Worm (Caenorhabditis elegans): ENCODE measurements around the gene gpa-18.

The gpa-18 gene

DNA sequence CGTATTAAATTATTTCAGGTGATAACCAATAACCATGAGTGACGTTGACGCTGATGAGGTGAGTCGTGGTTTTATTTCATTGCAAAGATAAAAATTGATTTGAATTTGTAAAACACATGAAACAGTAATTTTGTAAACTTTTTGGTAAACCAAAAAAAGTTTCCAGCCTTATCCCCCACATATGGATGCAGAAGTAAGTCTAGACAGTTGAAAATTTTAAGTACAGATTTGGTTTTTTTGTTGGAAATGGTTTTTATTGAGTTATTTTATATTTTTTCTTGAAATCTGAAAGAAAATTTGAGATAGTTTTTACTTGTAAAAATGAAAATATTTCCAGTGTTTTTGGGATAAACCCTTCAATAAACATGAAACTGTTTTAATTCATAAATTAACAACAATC, 9.1 kb upstream of the gpa-18 start, which contains the start of gene tni-4:
TSS of gene tni-4 (plus strand) at position 19 of the 400 bp plus-strand sequence.
- no peak for TF ChIP-seq somi-1 (GFP tag; optimal IDR thresholded peaks at IDR 0.05)
- no peak for TF ChIP-seq nhr-80 (tag; optimal IDR thresholded peaks at IDR 0.05)
- TF ChIP-seq mcd-1 (GFP tag; IDR thresholded peaks at IDR 0.05), result no peak
- no peak for TF ChIP-seq Y67H2A.10 (GFP tag; conservative IDR thresholded peaks at IDR 0.05)
- no peak for TF ChIP-seq nhr-120 (GFP tag; IDR thresholded peaks at IDR 0.05)
- TF ChIP-seq mel-28 (tag; optimal IDR thresholded peaks at IDR 0.05; ENCODE audit: borderline replicate concordance), result no peak
- no peak for TF ChIP-seq F33H1.4 (GFP tag; IDR thresholded peaks at IDR 0.05)
- TF ChIP-seq attf-5 (GFP tag; optimal IDR thresholded peaks at IDR 0.05), result no peak
- no peak for TF ChIP-seq Y53F4B.3 (GFP tag; IDR thresholded peaks at IDR 0.05)
- TF ChIP-seq xnd-1 (tag; optimal IDR thresholded peaks at IDR 0.05), result no peak
- TF ChIP-seq hlh-12 (tag; optimal IDR thresholded peaks at IDR 0.05), result no peak
- no peak for TF ChIP-seq efl-1 (GFP tag; optimal IDR thresholded peaks at IDR 0.05)
- TF ChIP-seq lag-1 (GFP tag; IDR thresholded peaks at IDR 0.05), result no peak
- no peak for TF ChIP-seq madf-8 (GFP tag; conservative IDR thresholded peaks at IDR 0.05)

DNA sequence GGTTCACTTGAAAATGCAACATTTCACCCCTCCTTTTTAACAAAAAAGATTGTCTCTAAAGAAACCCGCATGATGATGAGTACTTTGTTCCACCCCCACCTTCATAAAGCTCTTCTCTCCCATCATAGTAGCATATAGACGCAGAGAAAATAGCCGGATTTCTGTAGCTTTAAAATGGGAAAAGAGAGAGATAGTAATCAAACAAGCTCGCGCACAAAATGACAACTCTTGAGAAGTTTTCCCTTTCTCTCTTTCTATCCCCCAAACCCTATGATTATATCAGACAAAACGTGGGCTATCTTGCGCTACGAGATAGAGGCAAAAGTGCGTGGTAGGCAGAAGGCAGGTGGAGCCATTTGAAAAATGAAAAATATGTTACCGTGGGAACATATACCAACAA, 7.1 kb upstream of the gpa-18 start:
- TF ChIP-seq F49E8.2 (tag; optimal IDR thresholded peaks at IDR 0.05; ENCODE audit: insufficient read depth) (no peak), unc-62 (GFP tag; optimal IDR thresholded peaks at IDR 0.05) (no peak)

DNA sequence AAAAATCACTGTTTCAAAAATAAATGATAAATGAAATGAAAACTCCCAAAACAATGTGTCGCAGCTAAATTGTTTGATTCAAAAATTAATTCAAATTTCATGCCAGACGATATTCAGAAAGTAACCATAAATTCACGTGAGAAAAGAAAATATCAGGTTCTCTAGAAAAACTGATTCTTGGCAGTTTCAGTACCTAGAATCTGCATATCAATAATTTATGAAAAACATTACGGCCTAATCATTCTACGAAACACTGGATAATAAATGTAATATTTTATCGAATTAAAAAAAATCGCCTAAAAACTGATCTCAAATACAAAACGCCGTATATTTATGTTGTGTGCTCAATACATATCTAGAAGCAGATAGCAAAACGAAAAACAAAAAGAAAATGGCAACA, 5.4 kb upstream of the gpa-18 start:
- no peak for TF ChIP-seq F55B11.4 (tag; optimal IDR thresholded peaks at IDR 0.05; ENCODE audit: borderline replicate concordance, insufficient read depth)
- no peak for TF ChIP-seq hmg-20 (GFP tag; IDR thresholded peaks at IDR 0.05)
- no peak for TF ChIP-seq pha-4 (tag; optimal IDR thresholded peaks at IDR 0.05)
- TF ChIP-seq nhr-80 (tag; optimal IDR thresholded peaks at IDR 0.05), result no peak
- no peak for TF ChIP-seq F22D6.2 (tag; optimal IDR thresholded peaks at IDR 0.05)
- no peak for TF ChIP-seq gei-17 (GFP tag; optimal IDR thresholded peaks at IDR 0.05)
- no peak for TF ChIP-seq ztf-6 (GFP tag; IDR thresholded peaks at IDR 0.05)
- TF ChIP-seq sdz-38 (tag; optimal IDR thresholded peaks at IDR 0.05), result no peak
- no peak for TF ChIP-seq unc-62 (GFP tag; optimal IDR thresholded peaks at IDR 0.05)
- TF ChIP-seq aptf-3 (GFP tag; IDR thresholded peaks at IDR 0.05), result no peak
- no peak for TF ChIP-seq fkh-3 (tag; optimal IDR thresholded peaks at IDR 0.05)
- no peak for TF ChIP-seq Y53G8AR.9 (GFP tag; conservative IDR thresholded peaks at IDR 0.05)
- TF ChIP-seq let-526 (GFP tag; IDR thresholded peaks at IDR 0.05), result no peak
- no peak for TF ChIP-seq zim-3 (tag; optimal IDR thresholded peaks at IDR 0.05)
- TF ChIP-seq nfyb-1 (GFP tag; IDR thresholded peaks at IDR 0.05), result no peak
- TF ChIP-seq hmg-1.2 (GFP tag; IDR thresholded peaks at IDR 0.05), result no peak
- no peak for TF ChIP-seq hlh-26 (GFP tag; conservative IDR thresholded peaks at IDR 0.05)
- no peak for TF ChIP-seq unc-130 (GFP tag; optimal IDR thresholded peaks at IDR 0.05)
- no peak for TF ChIP-seq hsf-1 (GFP tag; IDR thresholded peaks at IDR 0.05)

DNA sequence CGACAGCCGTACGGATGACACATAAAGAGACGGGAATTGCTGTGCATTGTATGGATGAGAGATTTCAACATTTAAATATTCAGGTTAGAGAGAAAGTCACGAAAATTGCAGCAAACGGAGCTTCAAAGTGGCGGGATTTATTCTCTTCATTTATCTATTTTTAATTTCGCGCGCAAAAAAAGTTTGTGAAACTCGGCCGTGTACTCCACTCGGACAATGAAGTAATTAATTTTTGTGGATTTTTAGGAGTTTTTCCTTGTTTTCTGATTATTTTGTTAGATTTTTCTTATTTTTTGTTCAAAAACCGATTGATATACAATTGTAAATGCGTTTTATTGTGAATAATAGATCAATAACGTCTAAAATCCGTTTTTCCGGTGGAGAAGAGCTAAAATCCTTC, 7.4 kb downstream of the gpa-18 start:
- TF ChIP-seq rcor-1 (GFP tag; IDR thresholded peaks at IDR 0.05) (no peak), tbp1 (GFP tag; optimal IDR thresholded peaks at IDR 0.05) (peak; percentile 16), hmg-20 (GFP tag; IDR thresholded peaks at IDR 0.05) (no peak), repo-1 (tag; optimal IDR thresholded peaks at IDR 0.05) (no peak), nfya-2 (GFP tag; IDR thresholded peaks at IDR 0.05) (no peak), Y79H2A.3 (GFP tag; conservative IDR thresholded peaks at IDR 0.05) (no peak), lin-54 (GFP tag; optimal IDR thresholded peaks at IDR 0.05) (peak; percentile 65), lin-35 (GFP tag; optimal IDR thresholded peaks at IDR 0.05) (peak in 1 of 3 experiments; percentile 67), F49E8.2 (tag; optimal IDR thresholded peaks at IDR 0.05; ENCODE audit: insufficient read depth) (no peak), chd-7 (tag; optimal IDR thresholded peaks at IDR 0.05) (no peak), nfyb-1 (GFP tag; IDR thresholded peaks at IDR 0.05) (no peak), sdz-38 (tag; optimal IDR thresholded peaks at IDR 0.05) (no peak), snpc-4 (GFP tag; optimal IDR thresholded peaks at IDR 0.05) (no peak), snpc-4 (tag; optimal IDR thresholded peaks at IDR 0.05) (peak in 2 of 4 experiments; percentile 4 to 53), mcd-1 (GFP tag; IDR thresholded peaks at IDR 0.05) (peak; percentile 39; the same call in 1 of the 2 replicates), ZK185.1 (tag; optimal IDR thresholded peaks at IDR 0.05; ENCODE audit: poor library complexity, severe bottlenecking) (no peak), nhr-179 (tag; optimal IDR thresholded peaks at IDR 0.05) (no peak), gei-17 (GFP tag; optimal IDR thresholded peaks at IDR 0.05) (no peak), efl-1 (GFP tag; optimal IDR thresholded peaks at IDR 0.05) (peak; percentile 48)

Data from whole organism, young adult.